Fruit fly (Drosophila melanogaster): ENCODE data around the gene shps.

shps gene

dm6 chr3R:24295556-24296465 lies 16.4 kb downstream of the shps start (continued):
- TF ChIP-seq CG6276 (GFP tag; optimal IDR thresholded peaks at IDR 0.05) (no peak), CG10669 (GFP tag; optimal IDR thresholded peaks at IDR 0.05) (peak; percentile 96), svp (GFP tag) (peak; percentile 100), CG31627 (GFP tag; optimal IDR thresholded peaks at IDR 0.05) (peak; percentile 99), Eip78C (GFP tag) (peak; percentile 100), Hr39 (GFP tag; optimal IDR thresholded peaks at IDR 0.05) (peak; percentile 99), Eip93F (GFP tag; optimal IDR thresholded peaks at IDR 0.05) (peak; percentile 98), CG8319 (GFP tag; optimal IDR thresholded peaks at IDR 0.05) (peak; percentile 83), fd59A (GFP tag; optimal IDR thresholded peaks at IDR 0.05) (peak; percentile 97), Met (GFP tag; optimal IDR thresholded peaks at IDR 0.05) (peak; percentile 99), CG6163 (GFP tag; IDR thresholded peaks at IDR 0.05) (peak; percentile 98), CG3032 (tag; optimal IDR thresholded peaks at IDR 0.05) (peak; percentile 95), CG9139 (GFP tag; optimal IDR thresholded peaks at IDR 0.05) (peak; percentile 89), eg (GFP tag; IDR thresholded peaks at IDR 0.05) (peak; percentile 94), CG3919 (GFP tag; optimal IDR thresholded peaks at IDR 0.05) (peak; percentile 99), Sox15 (GFP tag; optimal IDR thresholded peaks at IDR 0.05) (peak; percentile 95), CG11762 (GFP tag; optimal IDR thresholded peaks at IDR 0.05; ENCODE audit: insufficient read depth) (peak; percentile 96), fd85E (GFP tag; optimal IDR thresholded peaks at IDR 0.05) (peak; percentile 92), Smox (GFP tag; optimal IDR thresholded peaks at IDR 0.05) (peak; percentile 99), acj6 (GFP tag; optimal IDR thresholded peaks at IDR 0.05) (peak; percentile 99), net (GFP tag; optimal IDR thresholded peaks at IDR 0.05) (peak; percentile 97), Ets21C (GFP tag; optimal IDR thresholded peaks at IDR 0.05) (peak; percentile 98), dsx (GFP tag; optimal IDR thresholded peaks at IDR 0.05; ENCODE audit: poor library complexity, severe bottlenecking) (peak; percentile 96), CG6854 (GFP tag; optimal IDR thresholded peaks at IDR 0.05) (peak; percentile 87), CG1621 (tag; optimal IDR thresholded peaks at IDR 0.05) (peak; percentile 97), Sox102F (GFP tag; optimal IDR thresholded peaks at IDR 0.05) (peak; percentile 99), CG15336 (GFP tag; IDR thresholded peaks at IDR 0.05) (peak; percentile 92), ss (GFP tag; optimal IDR thresholded peaks at IDR 0.05) (peak; percentile 94 to 97), Blimp-1 (GFP tag; optimal IDR thresholded peaks at IDR 0.05) (peak; percentile 93), Hr4 (GFP tag; optimal IDR thresholded peaks at IDR 0.05) (peak; percentile 90), Hr38 (GFP tag; optimal IDR thresholded peaks at IDR 0.05) (no peak)

dm6 chr3R:24296913-24297312 lies 17.5 kb downstream of the shps start:
- no peak for TF ChIP-seq CG6854 (GFP tag; optimal IDR thresholded peaks at IDR 0.05)
- TF ChIP-seq vri (GFP tag; optimal IDR thresholded peaks at IDR 0.05): peak; percentile 63
- TF ChIP-seq CG6276 (GFP tag; optimal IDR thresholded peaks at IDR 0.05): no peak
- TF ChIP-seq Hr4 (GFP tag; optimal IDR thresholded peaks at IDR 0.05): no peak
- TF ChIP-seq dac (GFP tag; optimal IDR thresholded peaks at IDR 0.05): no peak

- no peak for TF ChIP-seq Blimp-1 (GFP tag; optimal IDR thresholded peaks at IDR 0.05)
- TF ChIP-seq pdm3 (GFP tag; optimal IDR thresholded peaks at IDR 0.05): no peak
- no peak for TF ChIP-seq eg (GFP tag; IDR thresholded peaks at IDR 0.05)
- no peak for TF ChIP-seq CG11294 (GFP tag; IDR thresholded peaks at IDR 0.05)
- no peak for TF ChIP-seq svp (GFP tag)
- TF ChIP-seq esn (GFP tag; optimal IDR thresholded peaks at IDR 0.05): no peak
- no peak for TF ChIP-seq acj6 (GFP tag; optimal IDR thresholded peaks at IDR 0.05)
- TF ChIP-seq dsx (GFP tag; optimal IDR thresholded peaks at IDR 0.05; ENCODE audit: poor library complexity, severe bottlenecking): no peak
- no peak for TF ChIP-seq Lpt (GFP tag; optimal IDR thresholded peaks at IDR 0.05)
- TF ChIP-seq CG6792 (GFP tag; optimal IDR thresholded peaks at IDR 0.05): no peak
- TF ChIP-seq topi (GFP tag; optimal IDR thresholded peaks at IDR 0.05): no peak
- TF ChIP-seq Sox102F (GFP tag; optimal IDR thresholded peaks at IDR 0.05): no peak
- TF ChIP-seq Gug (GFP tag; IDR thresholded peaks at IDR 0.05): no peak
- TF ChIP-seq CG32006 (GFP tag; optimal IDR thresholded peaks at IDR 0.05): no peak
- TF ChIP-seq fd85E (GFP tag; optimal IDR thresholded peaks at IDR 0.05): no peak
- TF ChIP-seq CG10631 (GFP tag; optimal IDR thresholded peaks at IDR 0.05): no peak
- TF ChIP-seq CG1621 (tag; optimal IDR thresholded peaks at IDR 0.05): no peak
- TF ChIP-seq Smox (GFP tag; optimal IDR thresholded peaks at IDR 0.05): no peak
These were observed 18.2 kb downstream of the shps start for dm6 chr3R:24297444-24298146.

All from whole organism, prepupa.